Fruit fly (Drosophila melanogaster) whole organism, embryonic: Measurements from ENCODE around the gene Syx1A.

Experiments used
- Aef1 ChIP-seq: fragments of 200-800 bp; sonication (Bioruptor generic); IDR thresholded peaks from 3 replicates; pipeline ENCODE4 v1.3.6; 2022; ENCODE audit warnings: missing biosample characterization, missing genetic modification characterization
- CG11696 ChIP-seq: fragments of 200-800 bp; sonication (Bioruptor generic); IDR thresholded peaks from 2 replicates; pipeline ENCODE4 v1.3.6; 2022; ENCODE audit warnings: missing biosample characterization, missing genetic modification characterization
- CG12219 ChIP-seq: fragments of 200-800 bp; sonication (Bioruptor generic); optimal IDR thresholded peaks from 3 replicates; lab custom pipeline; 2018; ENCODE audit warnings: missing biosample characterization, mild to moderate bottlenecking, missing genetic modification characterization
- CG13123 ChIP-seq: fragments of 200-800 bp; sonication (Bioruptor generic); optimal IDR thresholded peaks from 2 replicates; lab custom pipeline; 2016; ENCODE audit warnings: missing biosample characterization, missing genetic modification characterization
- CG13894 ChIP-seq: fragments of 200-800 bp; sonication (Bioruptor generic); optimal IDR thresholded peaks from 3 replicates; lab custom pipeline; 2018; ENCODE audit warnings: missing biosample characterization, mild to moderate bottlenecking, missing genetic modification characterization, moderate library complexity
- CG14860 ChIP-seq: fragments of 200-800 bp; sonication (Bioruptor generic); IDR thresholded peaks from 3 replicates; pipeline ENCODE4 v1.3.6; 2022; ENCODE audit warnings: missing biosample characterization, missing genetic modification characterization; ENCODE audit not compliant: partially characterized antibody
- CG15696 ChIP-seq: fragments of 200-800 bp; sonication (Bioruptor generic); optimal IDR thresholded peaks from 2 replicates; lab custom pipeline; 2019; ENCODE audit warnings: missing biosample characterization, mild to moderate bottlenecking, missing genetic modification characterization, moderate library complexity
- CG17568 ChIP-seq: fragments of 200-800 bp; sonication (Bioruptor generic); optimal IDR thresholded peaks from 2 replicates; lab custom pipeline; 2018; ENCODE audit warnings: missing biosample characterization, mild to moderate bottlenecking, missing genetic modification characterization, moderate library complexity
- CG18011 ChIP-seq: fragments of 200-800 bp; sonication (Bioruptor generic); optimal IDR thresholded peaks from 2 replicates; lab custom pipeline; 2017; ENCODE audit warnings: missing biosample characterization, missing genetic modification characterization, mild to moderate bottlenecking, moderate library complexity, missing genotype
- CG18619 ChIP-seq: fragments of 200-800 bp; sonication (Bioruptor generic); optimal IDR thresholded peaks from 3 replicates; lab custom pipeline; 2017; ENCODE audit warnings: missing biosample characterization, mild to moderate bottlenecking, missing genetic modification characterization
- CG32767 ChIP-seq: fragments of 200-800 bp; sonication (Bioruptor generic); IDR thresholded peaks from 2 replicates; pipeline ENCODE4 v1.3.6; 2022; ENCODE audit warnings: missing biosample characterization, missing genetic modification characterization
- CG42726 ChIP-seq: fragments of 200-800 bp; sonication (Bioruptor generic); IDR thresholded peaks from 2 replicates; pipeline ENCODE4 v1.3.6; 2022; ENCODE audit warnings: missing biosample characterization, missing genetic modification characterization; ENCODE audit not compliant: partially characterized antibody
- CG4820 ChIP-seq: fragments of 200-800 bp; sonication (Bioruptor generic); optimal IDR thresholded peaks from 3 replicates; lab custom pipeline; 2016; ENCODE audit warnings: missing biosample characterization, missing genetic modification characterization
- CG7372 ChIP-seq: fragments of 200-800 bp; sonication (Bioruptor generic); IDR thresholded peaks from 2 replicates; pipeline ENCODE4 v1.3.6; 2022; ENCODE audit warnings: missing biosample characterization, missing genetic modification characterization
- CG7928 ChIP-seq: fragments of 200-800 bp; sonication (Bioruptor generic); optimal IDR thresholded peaks from 2 replicates; lab custom pipeline; 2017; ENCODE audit warnings: missing biosample characterization, mild to moderate bottlenecking, missing genetic modification characterization
- CG8290 ChIP-seq, 3 experiments: fragments of 200-800 bp; sonication (Bioruptor generic); optimal IDR thresholded peaks; 2 replicates each; lab custom pipeline; 2016 to 2019; ENCODE audit warnings: missing biosample characterization in 3 of 3, missing genetic modification characterization in 3 of 3, mild to moderate bottlenecking in 2 of 3, moderate library complexity in 1 of 3
- CG9609 ChIP-seq: fragments of 200-800 bp; sonication (Bioruptor generic); optimal IDR thresholded peaks from 3 replicates; lab custom pipeline; 2016; ENCODE audit warnings: missing biosample characterization, missing genetic modification characterization
- CG9797 ChIP-seq: fragments of 200-800 bp; sonication (Bioruptor generic); optimal IDR thresholded peaks from 3 replicates; lab custom pipeline; 2018; ENCODE audit warnings: missing biosample characterization, mild to moderate bottlenecking, missing genetic modification characterization
- Doc2 ChIP-seq: fragments of 200-800 bp; sonication (Bioruptor generic); IDR thresholded peaks from 2 replicates; pipeline ENCODE4 v1.3.6; 2022; ENCODE audit warnings: missing biosample characterization, missing genetic modification characterization
- Dp ChIP-seq: fragments of 200-800 bp; sonication (Bioruptor generic); optimal IDR thresholded peaks from 2 replicates; lab custom pipeline; 2018; ENCODE audit warnings: missing biosample characterization, mild to moderate bottlenecking, missing genetic modification characterization, moderate library complexity
- Ets65A ChIP-seq: fragments of 200-800 bp; sonication (Bioruptor generic); peaks from one replicate; lab custom pipeline; 2016; ENCODE audit warnings: missing biosample characterization, missing genetic modification characterization
- H15 ChIP-seq: fragments of 200-800 bp; sonication (Bioruptor generic); IDR thresholded peaks from 3 replicates; pipeline ENCODE4 v1.3.6; 2022; ENCODE audit warnings: missing biosample characterization, missing genetic modification characterization
- HLH3B ChIP-seq: fragments of 200-800 bp; sonication (Bioruptor generic); IDR thresholded peaks from 2 replicates; pipeline ENCODE4 v1.3.6; 2022; ENCODE audit warnings: missing biosample characterization, missing genetic modification characterization
- HLH54F ChIP-seq: fragments of 200-800 bp; sonication (Bioruptor generic); optimal IDR thresholded peaks from 3 replicates; lab custom pipeline; 2016; ENCODE audit warnings: missing biosample characterization, missing genetic modification characterization
- Hand ChIP-seq: fragments of 200-800 bp; sonication (Bioruptor generic); optimal IDR thresholded peaks from 2 replicates; lab custom pipeline; 2017; ENCODE audit warnings: mild to moderate bottlenecking, missing biosample characterization, missing genetic modification reagents, missing genetic modification characterization
- Hr3 ChIP-seq: fragments of 200-800 bp; sonication (Bioruptor generic); optimal IDR thresholded peaks from 3 replicates; lab custom pipeline; 2016; ENCODE audit warnings: missing biosample characterization, missing genetic modification characterization
- Hr39 ChIP-seq: fragments of >200 bp; optimal IDR thresholded peaks from 2 replicates; lab custom pipeline; 2017
- Kr ChIP-seq: fragments of 200-800 bp; sonication (Bioruptor generic); optimal IDR thresholded peaks from 2 replicates; lab custom pipeline; 2017; ENCODE audit warnings: missing biosample characterization, mild to moderate bottlenecking, missing genetic modification characterization
- Lpt ChIP-seq: fragments of >200 bp; optimal IDR thresholded peaks from 2 replicates; lab custom pipeline; 2018; ENCODE audit warnings: missing biosample characterization, missing genetic modification characterization
- MESR4 ChIP-seq: fragments of 200-800 bp; sonication (Bioruptor generic); optimal IDR thresholded peaks from 2 replicates; lab custom pipeline; 2018; ENCODE audit warnings: missing biosample characterization, mild to moderate bottlenecking, missing genetic modification characterization, moderate library complexity
- Med ChIP-seq: fragments of 200-800 bp; sonication (Bioruptor generic); peaks from one replicate; lab custom pipeline; 2016; ENCODE audit warnings: missing biosample characterization, missing genetic modification characterization, mild to moderate bottlenecking, inconsistent platforms, moderate library complexity
- Opbp ChIP-seq: fragments of 200-800 bp; sonication (Bioruptor generic); IDR thresholded peaks from 3 replicates; pipeline ENCODE4 v1.3.6; 2022; ENCODE audit warnings: missing biosample characterization, missing genetic modification characterization; ENCODE audit not compliant: partially characterized antibody
- Poxn ChIP-seq: fragments of 200-800 bp; sonication (Bioruptor generic); IDR thresholded peaks from 2 replicates; pipeline ENCODE4 v1.3.6; 2022; ENCODE audit warnings: missing biosample characterization, missing genetic modification characterization
- Six4 ChIP-seq: fragments of 200-800 bp; sonication (Bioruptor generic); optimal IDR thresholded peaks from 2 replicates; lab custom pipeline; 2016; ENCODE audit warnings: missing biosample characterization, missing genetic modification characterization
- Sry-δ ChIP-seq: fragments of 200-800 bp; sonication (Bioruptor generic); optimal IDR thresholded peaks from 2 replicates; lab custom pipeline; 2016; ENCODE audit warnings: missing biosample characterization, missing genetic modification characterization
- br ChIP-seq: fragments of >200 bp; optimal IDR thresholded peaks from 2 replicates; lab custom pipeline; 2017
- caup ChIP-seq: fragments of 200-800 bp; sonication (Bioruptor generic); optimal IDR thresholded peaks from 3 replicates; lab custom pipeline; 2017; ENCODE audit warnings: missing biosample characterization, mild to moderate bottlenecking, missing genetic modification characterization, moderate library complexity; ENCODE audit not compliant: severe bottlenecking
- dan ChIP-seq: fragments of 200-800 bp; sonication (Bioruptor generic); IDR thresholded peaks from 2 replicates; pipeline ENCODE4 v1.3.6; 2022; ENCODE audit warnings: missing biosample characterization, missing genetic modification characterization
- gem ChIP-seq: fragments of 200-800 bp; sonication (Bioruptor generic); optimal IDR thresholded peaks from 2 replicates; lab custom pipeline; 2019; ENCODE audit warnings: missing biosample characterization, mild to moderate bottlenecking, missing genetic modification characterization, moderate library complexity
- gfzf ChIP-seq: fragments of 200-800 bp; sonication (Bioruptor generic); optimal IDR thresholded peaks from 2 replicates; lab custom pipeline; 2016; ENCODE audit warnings: missing biosample characterization, mild to moderate bottlenecking, missing genetic modification characterization, moderate library complexity
- kni ChIP-seq: fragments of 200-800 bp; sonication (Bioruptor generic); optimal IDR thresholded peaks from 3 replicates; lab custom pipeline; 2017; ENCODE audit warnings: mild to moderate bottlenecking, missing biosample characterization, missing genetic modification reagents, missing genetic modification characterization
- lab ChIP-seq: fragments of 200-800 bp; sonication (Bioruptor generic); optimal IDR thresholded peaks from 3 replicates; lab custom pipeline; 2017; ENCODE audit warnings: missing biosample characterization, missing genetic modification characterization, mild to moderate bottlenecking, moderate library complexity, missing genetic modification reagents
- odd ChIP-seq: fragments of 200-800 bp; sonication (Bioruptor generic); optimal IDR thresholded peaks from 2 replicates; lab custom pipeline; 2017; ENCODE audit warnings: missing biosample characterization, mild to moderate bottlenecking, missing genetic modification characterization
- pzg ChIP-seq: fragments of 200-800 bp; sonication (Bioruptor generic); optimal IDR thresholded peaks from 3 replicates; lab custom pipeline; 2018; ENCODE audit warnings: missing biosample characterization, mild to moderate bottlenecking, missing genetic modification characterization, moderate library complexity
- ro ChIP-seq: fragments of 200-800 bp; sonication (Bioruptor generic); IDR thresholded peaks from 2 replicates; pipeline ENCODE4 v1.3.6; 2022; ENCODE audit warnings: missing biosample characterization, missing genetic modification characterization
- sisA ChIP-seq: fragments of 200-800 bp; sonication (Bioruptor generic); IDR thresholded peaks from 2 replicates; pipeline ENCODE4 v1.3.6; 2022; ENCODE audit warnings: missing biosample characterization, missing genetic modification characterization
- so ChIP-seq: fragments of 200-800 bp; sonication (Bioruptor generic); IDR thresholded peaks from 3 replicates; pipeline ENCODE4 v1.3.6; 2022; ENCODE audit warnings: missing biosample characterization, missing genetic modification characterization
- tgo ChIP-seq: fragments of 200-800 bp; sonication (Bioruptor generic); IDR thresholded peaks from 3 replicates; pipeline ENCODE4 v1.3.6; 2022; ENCODE audit warnings: missing biosample characterization, missing genetic modification characterization
- ttk ChIP-seq: fragments of 200-800 bp; sonication (Bioruptor generic); IDR thresholded peaks from 2 replicates; pipeline ENCODE4 v2.1.2; 2022; ENCODE audit warnings: missing biosample characterization, missing genetic modification characterization
- usp ChIP-seq: fragments of >200 bp; optimal IDR thresholded peaks from 2 replicates; lab custom pipeline; 2017; ENCODE audit warnings: missing biosample characterization, missing genetic modification characterization

Gene Syx1A

DNA sequence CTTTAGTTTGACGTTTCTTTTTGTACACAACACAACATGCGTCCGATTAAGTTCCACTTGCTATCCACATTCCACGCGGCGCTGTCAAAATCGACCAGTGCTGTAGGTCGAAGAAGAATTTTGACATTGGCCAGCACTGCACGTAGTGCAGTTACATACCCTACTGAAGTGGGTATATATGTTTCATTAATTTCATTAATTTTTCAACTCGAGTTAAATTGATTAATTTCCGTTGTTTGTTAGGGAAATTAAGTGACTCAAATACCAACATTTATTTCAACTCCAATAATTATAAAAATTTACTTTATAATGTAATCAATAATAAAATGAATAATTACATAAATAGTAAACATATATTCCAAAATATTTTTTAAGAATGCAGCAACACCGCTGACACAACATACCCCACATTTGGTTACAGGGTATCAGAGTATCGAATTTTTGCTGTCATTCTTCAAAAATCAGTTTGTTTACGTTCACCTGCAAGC, 3.4 kb upstream of the Syx1A start, which contains the start of the genes eIF4EHP and CG18428 (continued):
- TF ChIP-seq Six4 (GFP tag; lab: Kevin White, UChicago): peak; percentile 98
- TF ChIP-seq Lpt (GFP tag; lab: Kevin White, UChicago): no peak
- TF ChIP-seq Doc2 (GFP tag; lab: Robert Waterston, UW): no peak
- peak; percentile 99 for TF ChIP-seq caup (GFP tag; lab: Kevin White, UChicago)
- TF ChIP-seq CG12219 (GFP tag; lab: Kevin White, UChicago): peak; percentile 97
- TF ChIP-seq usp (GFP tag; lab: Kevin White, UChicago): no peak
- TF ChIP-seq Sry-δ (GFP tag; lab: Kevin White, UChicago): peak; percentile 47
- TF ChIP-seq CG32767 (GFP tag; lab: Robert Waterston, UW): no peak
- peak; percentile 99 for TF ChIP-seq odd (GFP tag; lab: Kevin White, UChicago)
- TF ChIP-seq lab: peak; percentile 100
- peak; percentile 96 for TF ChIP-seq CG4820 (GFP tag; lab: Kevin White, UChicago)
- peak; percentile 98 for TF ChIP-seq CG17568 (GFP tag; lab: Kevin White, UChicago)
- no peak for TF ChIP-seq ro (GFP tag; lab: Robert Waterston, UW)
- TF ChIP-seq br (lab: Kevin White, UChicago): no peak
- peak; percentile 93; the same call in 1 of the 2 replicates for TF ChIP-seq dan (GFP tag; lab: Robert Waterston, UW)
- no peak; the same call in 1 of the 2 replicates for TF ChIP-seq ttk (GFP tag; lab: Robert Waterston, UW)
- TF ChIP-seq CG8290 (GFP tag; optimal IDR thresholded peaks at IDR 0.05; lab: Kevin White, UChicago): peak; percentile 98
- peak; percentile 88 to 96 for TF ChIP-seq CG8290 (tag; optimal IDR thresholded peaks at IDR 0.05; lab: Kevin White, UChicago)
- no peak for TF ChIP-seq HLH3B (GFP tag; lab: Robert Waterston, UW)
- no peak for TF ChIP-seq sisA (GFP tag; lab: Robert Waterston, UW)
- TF ChIP-seq Hr3 (GFP tag; lab: Kevin White, UChicago): peak; percentile 100
- peak; percentile 21 for TF ChIP-seq gfzf (GFP tag; lab: Kevin White, UChicago)
- no peak for TF ChIP-seq so (GFP tag; lab: Robert Waterston, UW)
- peak; percentile 100 for TF ChIP-seq gem (tag; lab: Kevin White, UChicago)
- peak; percentile 100 for TF ChIP-seq CG15696 (tag; lab: Kevin White, UChicago)
- TF ChIP-seq H15 (GFP tag; lab: Robert Waterston, UW): no peak
- peak; percentile 73 for TF ChIP-seq CG9609 (GFP tag; lab: Kevin White, UChicago)
- peak; percentile 74 for TF ChIP-seq pzg (GFP tag; lab: Kevin White, UChicago)
- TF ChIP-seq CG9797 (GFP tag; lab: Kevin White, UChicago): peak; percentile 54
- TF ChIP-seq CG7928: peak; percentile 79
- TF ChIP-seq CG14860 (GFP tag; lab: Robert Waterston, UW): no peak
- TF ChIP-seq Hr39 (lab: Kevin White, UChicago): no peak
- TF ChIP-seq MESR4 (GFP tag; lab: Kevin White, UChicago): peak; percentile 64
- peak; percentile 94 for TF ChIP-seq CG11696
- TF ChIP-seq Opbp (GFP tag; lab: Robert Waterston, UW): no peak
- TF ChIP-seq CG13894 (tag; lab: Kevin White, UChicago): peak; percentile 99
- peak; percentile 89 for TF ChIP-seq CG18011 (GFP tag; lab: Kevin White, UChicago)
- peak; percentile 98 for TF ChIP-seq kni (GFP tag; lab: Kevin White, UChicago)
- peak; percentile 54 for TF ChIP-seq Dp (GFP tag; lab: Kevin White, UChicago)
- TF ChIP-seq, all 482 proteins: peak for 333

DNA sequence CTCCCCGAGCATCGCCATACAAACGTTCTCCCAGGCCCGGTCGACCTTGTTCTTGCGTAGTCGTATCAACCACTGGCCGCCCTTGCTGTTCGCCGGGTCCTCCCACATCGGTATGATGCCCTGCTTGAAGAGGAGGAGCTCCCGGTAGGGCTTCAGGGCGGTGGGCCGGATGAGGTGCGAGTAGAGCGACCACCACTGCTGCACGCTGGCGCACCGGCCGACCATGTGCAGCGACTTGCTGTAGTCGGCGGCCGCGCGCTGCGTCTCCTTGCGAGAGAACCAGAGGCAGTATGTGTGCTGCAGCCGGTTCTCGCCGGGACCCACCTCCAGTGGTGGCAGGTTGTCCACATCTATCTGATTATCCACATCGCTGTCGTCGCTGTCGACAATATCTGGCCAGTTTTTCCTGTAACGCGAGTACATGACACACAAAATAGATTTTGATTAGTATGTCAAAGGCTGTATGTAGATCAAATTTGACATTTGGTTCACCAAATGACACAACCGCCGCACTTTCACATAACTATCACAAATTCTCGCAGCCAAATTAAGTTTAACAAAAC, 1.4 kb upstream of the Syx1A start, which contains the start of gene CG10694:
Gene CG10694 (plus strand): TSS at position 513 of the 563 bp plus-strand sequence.
- TF ChIP-seq CG13123 (GFP tag; lab: Kevin White, UChicago): no peak
- TF ChIP-seq HLH54F (GFP tag; lab: Kevin White, UChicago): no peak
- TF ChIP-seq Aef1 (GFP tag; lab: Robert Waterston, UW): no peak
- peak; percentile 63 for TF ChIP-seq Med
- TF ChIP-seq CG42726 (GFP tag; lab: Robert Waterston, UW): no peak
- TF ChIP-seq CG18619 (GFP tag; lab: Kevin White, UChicago): no peak
- no peak for TF ChIP-seq CG7372 (GFP tag; lab: Robert Waterston, UW)
- TF ChIP-seq Hand: no peak
- TF ChIP-seq tgo (GFP tag; lab: Robert Waterston, UW): no peak
- no peak for TF ChIP-seq Kr (GFP tag; lab: Kevin White, UChicago)
- no peak for TF ChIP-seq Poxn
- TF ChIP-seq Ets65A (GFP tag; lab: Kevin White, UChicago): peak; percentile 87
- TF ChIP-seq, all 482 proteins: peak for 2
